Worm (Caenorhabditis elegans) whole organism, mixed stage, embryonic: ENCODE results near the gene B0281.6.
"Not testable (repeated sequence)": the region's sequence is repeated elsewhere in the genome, so short reads cannot be mapped to it uniquely, and the experiment has no call there.

Experiments used
- M03D4.4 ChIP-seq: sonication (generic microtip); optimal IDR thresholded peaks from 2 replicates; lab custom pipeline; 2017; ENCODE audit warnings: mild to moderate bottlenecking, missing genetic modification characterization, missing compliant biosample characterization
- blmp-1 ChIP-seq: fragments of 150-350 bp; optimal IDR thresholded peaks from 2 replicates; lab custom pipeline; 2014; ENCODE audit warnings: missing biosample characterization, missing genetic modification characterization
- ceh-43 ChIP-seq: fragments of 200-800 bp; sonication (Bioruptor generic); optimal IDR thresholded peaks from 2 replicates; lab custom pipeline; 2018; ENCODE audit warnings: mild to moderate bottlenecking, missing genetic modification characterization, moderate library complexity, missing compliant biosample characterization
- ces-1 ChIP-seq: fragments of 150-350 bp; optimal IDR thresholded peaks from 2 replicates; lab custom pipeline; 2014; ENCODE audit warnings: missing biosample characterization, missing genetic modification reagents, missing genetic modification characterization
- cnd-1 ChIP-seq: fragments of 200-800 bp; sonication (Bioruptor generic); optimal IDR thresholded peaks from 2 replicates; lab custom pipeline; 2018; ENCODE audit warnings: mild to moderate bottlenecking, missing genetic modification characterization, missing compliant biosample characterization
- drap-1 ChIP-seq: fragments of 200-800 bp; sonication (Bioruptor generic); optimal IDR thresholded peaks from 3 replicates; lab custom pipeline; 2018; ENCODE audit warnings: mild to moderate bottlenecking, missing genetic modification characterization, missing compliant biosample characterization
- elt-1 ChIP-seq: sonication (generic microtip); optimal IDR thresholded peaks from 2 replicates; lab custom pipeline; 2017; ENCODE audit warnings: missing genetic modification characterization, mild to moderate bottlenecking, missing compliant biosample characterization, antibody characterized with exemption, moderate library complexity, borderline replicate concordance; ENCODE audit not compliant: insufficient read depth
- elt-3 ChIP-seq: fragments of 150-350 bp; optimal IDR thresholded peaks from 2 replicates; lab custom pipeline; 2014; ENCODE audit warnings: missing biosample characterization, missing genetic modification characterization
- flh-1 ChIP-seq: fragments of 200-800 bp; sonication (Bioruptor generic); optimal IDR thresholded peaks from 2 replicates; lab custom pipeline; 2018; ENCODE audit warnings: mild to moderate bottlenecking, missing genetic modification characterization, moderate library complexity, missing compliant biosample characterization
- ham-2 ChIP-seq: fragments of 200-800 bp; sonication (Bioruptor generic); optimal IDR thresholded peaks from 2 replicates; lab custom pipeline; 2018; ENCODE audit warnings: mild to moderate bottlenecking, missing genetic modification characterization, missing compliant biosample characterization
- hlh-1 ChIP-seq: fragments of 150-350 bp; optimal IDR thresholded peaks from 2 replicates; lab custom pipeline; 2014; ENCODE audit warnings: missing biosample characterization, missing genetic modification reagents, missing genetic modification characterization
- lin-13 ChIP-seq: fragments of 150-350 bp; optimal IDR thresholded peaks from 2 replicates; lab custom pipeline; 2014; ENCODE audit warnings: missing biosample characterization, missing genetic modification characterization
- lin-32 ChIP-seq: fragments of 200-800 bp; sonication (Bioruptor generic); optimal IDR thresholded peaks from 2 replicates; lab custom pipeline; 2018; ENCODE audit warnings: mild to moderate bottlenecking, missing genetic modification characterization, missing compliant biosample characterization
- lsy-2 ChIP-seq: fragments of 150-350 bp; optimal IDR thresholded peaks from 2 replicates; lab custom pipeline; 2014; ENCODE audit warnings: missing biosample characterization, missing genetic modification characterization
- mab-5 ChIP-seq: fragments of 150-350 bp; optimal IDR thresholded peaks from 2 replicates; lab custom pipeline; 2014; ENCODE audit warnings: missing biosample characterization, missing genetic modification characterization
- nhr-12 ChIP-seq: fragments of 150-350 bp; optimal IDR thresholded peaks from 2 replicates; lab custom pipeline; 2014; ENCODE audit warnings: missing biosample characterization, missing genetic modification characterization
- nhr-2 ChIP-seq: fragments of 150-350 bp; optimal IDR thresholded peaks from 2 replicates; lab custom pipeline; 2014; ENCODE audit warnings: missing biosample characterization, missing genetic modification characterization
- nhr-237 ChIP-seq: fragments of 150-350 bp; optimal IDR thresholded peaks from 2 replicates; lab custom pipeline; 2014; ENCODE audit warnings: missing biosample characterization, missing genetic modification characterization
- nhr-28 ChIP-seq: fragments of 150-350 bp; optimal IDR thresholded peaks from 2 replicates; lab custom pipeline; 2014; ENCODE audit warnings: missing biosample characterization, missing genetic modification characterization
- nhr-76 ChIP-seq: sonication (generic microtip); optimal IDR thresholded peaks from 2 replicates; lab custom pipeline; 2017; ENCODE audit warnings: missing biosample characterization, missing genetic modification characterization
- pha-4 ChIP-seq: fragments of 150-350 bp; optimal IDR thresholded peaks from 2 replicates; lab custom pipeline; 2018; ENCODE audit warnings: missing biosample characterization, missing genetic modification reagents, missing genetic modification characterization
- sem-2 ChIP-seq: fragments of 200-800 bp; sonication (Bioruptor generic); optimal IDR thresholded peaks from 2 replicates; lab custom pipeline; 2018; ENCODE audit warnings: mild to moderate bottlenecking, missing genetic modification characterization, missing compliant biosample characterization
- snpc-4 ChIP-seq: fragments of 150-350 bp; optimal IDR thresholded peaks from 2 replicates; lab custom pipeline; 2014; ENCODE audit warnings: missing biosample characterization, missing genetic modification characterization
- sptf-1 ChIP-seq: sonication (generic microtip); optimal IDR thresholded peaks from 2 replicates; lab custom pipeline; 2017; ENCODE audit warnings: mild to moderate bottlenecking, missing genetic modification characterization, moderate library complexity, missing compliant biosample characterization
- unc-39 ChIP-seq: fragments of 150-350 bp; optimal IDR thresholded peaks from 2 replicates; lab custom pipeline; 2014; ENCODE audit warnings: missing biosample characterization, missing genetic modification characterization
- unc-62 ChIP-seq: fragments of 150-350 bp; optimal IDR thresholded peaks from 2 replicates; lab custom pipeline; 2014; ENCODE audit warnings: missing biosample characterization, missing genetic modification reagents, missing genetic modification characterization
- zip-8 ChIP-seq: fragments of 150-350 bp; optimal IDR thresholded peaks from 2 replicates; lab custom pipeline; 2014; ENCODE audit warnings: missing biosample characterization, missing genetic modification characterization
- ztf-11 ChIP-seq: fragments of 150-350 bp; optimal IDR thresholded peaks from 2 replicates; lab custom pipeline; 2014; ENCODE audit warnings: missing biosample characterization, missing genetic modification characterization

Gene B0281.6

DNA sequence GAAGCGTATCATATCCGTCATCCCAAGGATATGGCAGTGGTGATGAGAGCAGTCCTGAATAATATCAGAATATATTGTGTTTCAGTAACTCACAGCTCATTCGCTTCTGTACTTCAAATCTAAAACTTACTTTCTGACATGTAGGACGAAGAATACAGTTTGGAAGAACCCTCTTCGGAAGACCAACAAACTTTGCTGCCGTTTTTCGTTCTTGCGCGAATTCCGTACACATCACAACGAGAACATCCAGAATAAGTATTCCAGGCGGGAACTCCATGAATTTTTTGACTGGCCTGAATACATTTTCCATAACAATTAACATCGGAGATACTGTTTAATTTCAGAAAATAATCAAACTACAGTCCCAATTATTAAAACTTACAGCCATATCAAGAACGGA lies 24.8 kb downstream of the B0281.6 start, which contains the start of gene K09F6.15:
Gene K09F6.15 (minus strand): TSS at position 101 of the 400 bp plus-strand sequence.
- TF ChIP-seq unc-39 (tag; lab: Kevin White, UChicago) (no peak), lin-13 (tag; lab: Kevin White, UChicago) (no peak)

DNA sequence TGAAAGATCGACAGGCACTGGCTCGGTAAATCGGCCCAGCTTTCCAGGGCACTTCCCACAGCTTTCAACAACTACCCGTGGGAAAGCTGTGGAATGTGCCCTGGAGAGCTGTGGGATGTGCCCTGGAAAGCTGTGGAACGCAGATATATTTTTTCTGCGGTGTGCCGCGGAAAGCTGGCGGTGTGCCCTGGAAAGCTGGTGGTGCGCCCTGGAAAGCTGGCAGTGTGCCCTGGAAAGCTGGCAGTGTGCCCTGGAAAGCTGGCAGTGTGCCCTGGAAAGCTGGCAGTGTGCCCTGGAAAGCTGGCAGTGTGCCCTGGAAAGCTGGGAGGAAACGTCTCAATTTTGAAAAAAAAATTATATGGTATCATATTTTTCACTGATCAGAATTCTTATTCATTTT lies 28.5 kb downstream of the B0281.6 start:
- TF ChIP-seq elt-1 (tag; lab: Kevin White, UChicago) (no peak), lsy-2 (tag; lab: Kevin White, UChicago) (no peak), flh-1 (no peak), M03D4.4 (tag; lab: Kevin White, UChicago) (no peak), blmp-1 (no peak), ceh-43 (GFP tag; lab: Kevin White, UChicago) (no peak), sptf-1 (no peak), zip-8 (tag; lab: Kevin White, UChicago) (no peak), hlh-1 (tag; lab: Kevin White, UChicago) (no peak), ztf-11 (tag; lab: Kevin White, UChicago) (no peak), mab-5 (no peak), cnd-1 (tag; lab: Kevin White, UChicago) (no peak), nhr-28 (tag; lab: Kevin White, UChicago) (no peak), sem-2 (no peak), lin-32 (GFP tag; lab: Kevin White, UChicago) (no peak), lin-13 (tag; lab: Kevin White, UChicago) (no peak), unc-62 (GFP tag; lab: Kevin White, UChicago) (no peak), nhr-76 (tag; lab: Kevin White, UChicago) (no peak), nhr-2 (tag; lab: Kevin White, UChicago) (no peak), nhr-12 (tag; lab: Kevin White, UChicago) (no peak)

DNA sequence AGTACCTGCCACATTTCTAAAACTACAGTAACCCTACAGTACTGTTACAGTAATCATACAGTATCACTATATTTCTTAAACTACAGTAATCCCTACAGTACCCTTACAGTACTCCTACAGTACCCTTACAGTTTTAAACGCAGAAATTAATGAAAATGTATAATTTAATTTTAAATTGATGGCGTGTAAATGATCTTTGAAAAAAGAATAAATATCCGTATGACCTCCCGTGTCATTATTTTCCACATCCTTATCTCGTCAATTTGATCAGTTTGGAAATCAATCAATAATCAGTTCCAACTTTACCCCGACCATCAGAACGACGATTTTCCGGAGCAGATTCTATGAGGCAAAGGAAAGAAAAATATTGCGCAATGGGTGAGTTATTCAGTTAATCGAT lies 47.4 kb downstream of the B0281.6 start, which contains the start of gene K09F6.3:
Gene K09F6.3 (plus strand): TSS at position 301 of the 400 bp plus-strand sequence.
- not testable (repeated sequence) for TF ChIP-seq elt-3 (tag; lab: Kevin White, UChicago); ham-2 (GFP tag; lab: Kevin White, UChicago); lin-13 (tag; lab: Kevin White, UChicago)

DNA sequence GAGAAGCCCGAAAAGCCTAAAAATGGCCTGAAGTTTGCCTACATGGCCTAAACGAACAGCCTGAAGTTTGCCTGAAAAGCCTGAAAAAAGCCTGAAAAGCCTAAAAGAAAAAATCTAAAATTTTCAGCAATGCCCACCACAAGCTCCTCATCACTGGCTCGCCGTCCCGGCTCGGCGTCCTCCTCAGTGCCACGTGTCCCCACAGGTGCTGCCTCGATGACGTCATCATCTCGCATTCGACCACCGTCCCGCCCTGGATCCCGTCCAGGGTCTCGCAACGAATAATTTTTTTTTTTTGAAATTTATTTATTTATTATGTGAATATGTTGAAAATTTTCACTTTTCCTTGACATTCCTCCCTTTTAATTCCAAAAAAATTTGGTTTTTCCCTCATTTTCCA lies 48.6 kb downstream of the B0281.6 start:
- peak; percentile 60 for TF ChIP-seq zip-8 (tag; lab: Kevin White, UChicago)
- no peak for TF ChIP-seq M03D4.4 (tag; lab: Kevin White, UChicago)

DNA sequence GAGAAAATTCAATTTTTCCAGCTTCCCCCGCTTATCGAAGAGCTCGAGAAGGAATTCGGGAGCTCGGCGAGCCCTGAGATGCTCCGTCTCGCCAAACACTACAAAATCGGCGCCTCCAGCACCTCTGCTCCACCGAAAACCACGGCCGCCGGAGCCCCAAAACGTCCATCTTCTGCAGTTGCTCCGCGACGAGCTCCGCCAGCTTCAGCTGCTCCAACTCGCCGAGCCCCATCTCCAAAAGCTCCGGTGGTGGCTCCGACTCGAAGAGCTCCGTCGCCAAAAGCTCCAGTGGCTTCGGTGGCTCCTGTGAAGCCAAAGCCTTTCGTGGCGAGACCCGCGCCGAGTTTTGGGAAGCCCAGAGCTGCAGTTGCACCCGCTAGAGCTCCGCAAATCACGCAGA lies 50.6 kb downstream of the B0281.6 start:
- TF ChIP-seq ces-1, result no peak
- no peak for TF ChIP-seq mab-5
- no peak for TF ChIP-seq snpc-4
- TF ChIP-seq pha-4, result no peak
- no peak for TF ChIP-seq M03D4.4 (tag; lab: Kevin White, UChicago)
- TF ChIP-seq lsy-2 (tag; lab: Kevin White, UChicago), result no peak
- TF ChIP-seq nhr-237 (tag; lab: Kevin White, UChicago), result no peak
- TF ChIP-seq unc-62 (GFP tag; lab: Kevin White, UChicago), result no peak
- no peak for TF ChIP-seq drap-1 (GFP tag; lab: Kevin White, UChicago)
- TF ChIP-seq, all 35 proteins: peak for 0
